Worm (Caenorhabditis elegans) whole organism, L2 larva: ENCODE data around the gene cyh-1.
A peak's percentile ranks its signal among the peaks of the same experiment; 100 is the strongest.

ENCODE experiments used
- C34F6.9 ChIP-seq: fragments of 150-350 bp; optimal IDR thresholded peaks from 2 replicates; lab custom pipeline; 2014; ENCODE audit warnings: missing biosample characterization, missing genetic modification characterization
- F13H6.1 ChIP-seq: sonication (generic microtip); optimal IDR thresholded peaks from 2 replicates; lab custom pipeline; 2016; ENCODE audit warnings: missing genetic modification characterization, missing compliant biosample characterization
- R02D3.7 ChIP-seq: fragments of 150-350 bp; optimal IDR thresholded peaks from 2 replicates; lab custom pipeline; 2014; ENCODE audit warnings: missing biosample characterization, missing genetic modification characterization
- Y55F3AM.14 ChIP-seq: fragments of 200-800 bp; sonication (Bioruptor generic); optimal IDR thresholded peaks from 2 replicates; lab custom pipeline; 2018; ENCODE audit warnings: mild to moderate bottlenecking, missing genetic modification characterization, missing compliant biosample characterization
- ZK546.5 ChIP-seq: sonication (generic microtip); optimal IDR thresholded peaks from 2 replicates; lab custom pipeline; 2017; ENCODE audit warnings: missing biosample characterization, missing genetic modification characterization
- alr-1 ChIP-seq: fragments of 150-350 bp; optimal IDR thresholded peaks from 2 replicates; lab custom pipeline; 2014; ENCODE audit warnings: missing biosample characterization, missing genetic modification characterization
- aly-2 ChIP-seq: fragments of 150-350 bp; optimal IDR thresholded peaks from 2 replicates; lab custom pipeline; 2014; ENCODE audit warnings: missing biosample characterization, missing genetic modification characterization
- ama-1 ChIP-seq: fragments of 150-350 bp; optimal IDR thresholded peaks from 2 replicates; lab custom pipeline; 2018; ENCODE audit warnings: inconsistent platforms
- blmp-1 ChIP-seq: sonication (generic microtip); optimal IDR thresholded peaks from 2 replicates; lab custom pipeline; 2017; ENCODE audit warnings: missing genetic modification characterization, mild to moderate bottlenecking, missing compliant biosample characterization, antibody characterized with exemption, moderate library complexity; ENCODE audit not compliant: insufficient read depth
- ceh-16 ChIP-seq: fragments of 150-350 bp; optimal IDR thresholded peaks from 2 replicates; lab custom pipeline; 2014; ENCODE audit warnings: missing biosample characterization, missing genetic modification characterization
- ceh-82 ChIP-seq: fragments of 150-350 bp; optimal IDR thresholded peaks from 2 replicates; lab custom pipeline; 2014; ENCODE audit warnings: missing biosample characterization, missing genetic modification characterization
- crh-2 ChIP-seq: sonication (generic microtip); optimal IDR thresholded peaks from 2 replicates; lab custom pipeline; 2017; ENCODE audit warnings: missing biosample characterization, missing genetic modification characterization
- dmd-4 ChIP-seq: sonication (generic microtip); optimal IDR thresholded peaks from 2 replicates; lab custom pipeline; 2017; ENCODE audit warnings: missing biosample characterization, missing genetic modification characterization
- egl-27 ChIP-seq: sonication (generic microtip); optimal IDR thresholded peaks from 3 replicates; lab custom pipeline; 2017; ENCODE audit warnings: missing biosample characterization, missing genetic modification reagents, missing genetic modification characterization
- elt-1 ChIP-seq: fragments of 150-350 bp; optimal IDR thresholded peaks from 2 replicates; lab custom pipeline; 2014; ENCODE audit warnings: missing biosample characterization, missing genetic modification characterization
- elt-3 ChIP-seq: sonication (generic microtip); optimal IDR thresholded peaks from 2 replicates; lab custom pipeline; 2017; ENCODE audit warnings: missing biosample characterization, missing genetic modification characterization
- fos-1 ChIP-seq: fragments of 150-350 bp; optimal IDR thresholded peaks from 2 replicates; lab custom pipeline; 2014; ENCODE audit warnings: missing biosample characterization, missing genetic modification characterization
- gmeb-1 ChIP-seq: fragments of 150-350 bp; optimal IDR thresholded peaks from 2 replicates; lab custom pipeline; 2014; ENCODE audit warnings: missing biosample characterization, missing genetic modification characterization
- lin-11 ChIP-seq: fragments of 150-350 bp; sonication (generic microtip); optimal IDR thresholded peaks from 2 replicates; lab custom pipeline; 2014; ENCODE audit warnings: missing biosample characterization, missing genetic modification characterization, inconsistent platforms, mixed read lengths
- lin-13 ChIP-seq: fragments of 150-350 bp; optimal IDR thresholded peaks from 2 replicates; lab custom pipeline; 2014; ENCODE audit warnings: missing biosample characterization, missing genetic modification reagents, missing genetic modification characterization
- lin-39 ChIP-seq: fragments of 150-350 bp; optimal IDR thresholded peaks from 2 replicates; lab custom pipeline; 2014; ENCODE audit warnings: missing biosample characterization, missing genetic modification reagents, missing genetic modification characterization
- lsy-2 ChIP-seq, 2 experiments: fragments of 150-350 bp in 1 of 2; sonication (generic microtip) in 1 of 2; optimal IDR thresholded peaks; 2 replicates each; lab custom pipeline; 2014 to 2017; ENCODE audit warnings: missing biosample characterization in 2 of 2, missing genetic modification characterization in 2 of 2
- mab-5 ChIP-seq: fragments of 150-350 bp; optimal IDR thresholded peaks from 2 replicates; lab custom pipeline; 2014; ENCODE audit warnings: missing biosample characterization, missing genetic modification characterization
- mbf-1 ChIP-seq: sonication (generic microtip); optimal IDR thresholded peaks from 2 replicates; lab custom pipeline; 2017; ENCODE audit warnings: missing biosample characterization, missing genetic modification characterization
- mdl-1 ChIP-seq, 2 experiments: fragments of 150-350 bp in 1 of 2; sonication (generic microtip) in 1 of 2; optimal IDR thresholded peaks; 2 replicates each; lab custom pipeline; 2017; ENCODE audit warnings: missing biosample characterization in 2 of 2, missing genetic modification characterization in 2 of 2
- nhr-10 ChIP-seq: sonication (generic microtip); optimal IDR thresholded peaks from 2 replicates; lab custom pipeline; 2017; ENCODE audit warnings: missing biosample characterization, missing genetic modification characterization
- nhr-11 ChIP-seq: fragments of 150-350 bp; optimal IDR thresholded peaks from 2 replicates; lab custom pipeline; 2014; ENCODE audit warnings: missing biosample characterization, missing genetic modification characterization
- nhr-12 ChIP-seq: fragments of 150-350 bp; optimal IDR thresholded peaks from 2 replicates; lab custom pipeline; 2014; ENCODE audit warnings: missing biosample characterization, missing genetic modification characterization
- nhr-129 ChIP-seq: fragments of 150-350 bp; optimal IDR thresholded peaks from 2 replicates; lab custom pipeline; 2014; ENCODE audit warnings: missing biosample characterization, missing genetic modification characterization
- nhr-21 ChIP-seq: fragments of 150-350 bp; optimal IDR thresholded peaks from 2 replicates; lab custom pipeline; 2014; ENCODE audit warnings: missing biosample characterization, missing genetic modification characterization
- nhr-23 ChIP-seq: fragments of 150-350 bp; optimal IDR thresholded peaks from 2 replicates; lab custom pipeline; 2014; ENCODE audit warnings: missing biosample characterization, missing genetic modification reagents, missing genetic modification characterization
- nhr-237 ChIP-seq: fragments of 150-350 bp; optimal IDR thresholded peaks from 2 replicates; lab custom pipeline; 2014; ENCODE audit warnings: missing biosample characterization, missing genetic modification characterization
- nhr-25 ChIP-seq: fragments of 150-350 bp; sonication (generic microtip); optimal IDR thresholded peaks from 3 replicates; lab custom pipeline; 2014; ENCODE audit warnings: missing biosample characterization, missing genetic modification characterization
- nhr-6 ChIP-seq: fragments of 150-350 bp; optimal IDR thresholded peaks from 2 replicates; lab custom pipeline; 2014; ENCODE audit warnings: missing biosample characterization, missing genetic modification characterization
- nhr-77 ChIP-seq: fragments of 150-350 bp; optimal IDR thresholded peaks from 2 replicates; lab custom pipeline; 2014; ENCODE audit warnings: missing biosample characterization, missing genetic modification characterization
- peb-1 ChIP-seq: fragments of 150-350 bp; optimal IDR thresholded peaks from 2 replicates; lab custom pipeline; 2014; ENCODE audit warnings: missing biosample characterization, missing genetic modification characterization
- sem-4 ChIP-seq: fragments of 150-350 bp; optimal IDR thresholded peaks from 2 replicates; lab custom pipeline; 2014; ENCODE audit warnings: missing biosample characterization, missing genetic modification reagents, missing genetic modification characterization
- skn-1 ChIP-seq: sonication (generic microtip); optimal IDR thresholded peaks from 2 replicates; lab custom pipeline; 2017; ENCODE audit warnings: missing biosample characterization, missing genetic modification characterization
- sma-3 ChIP-seq: sonication (generic microtip); optimal IDR thresholded peaks from 2 replicates; lab custom pipeline; 2016; ENCODE audit warnings: missing genetic modification reagents, missing genetic modification characterization, missing compliant biosample characterization
- sma-9 ChIP-seq, 2 experiments: fragments of 150-350 bp in 1 of 2; sonication (generic microtip) in 1 of 2; optimal IDR thresholded peaks; 2 replicates each; lab custom pipeline; 2014 to 2016; ENCODE audit warnings: missing genetic modification characterization in 2 of 2, mild to moderate bottlenecking in 1 of 2, missing biosample characterization in 1 of 2, missing compliant biosample characterization in 1 of 2, missing genetic modification reagents in 1 of 2, moderate library complexity in 1 of 2
- snpc-4 ChIP-seq: fragments of 150-350 bp; optimal IDR thresholded peaks from 2 replicates; lab custom pipeline; 2014; ENCODE audit warnings: missing biosample characterization, missing genetic modification characterization
- unc-39 ChIP-seq: fragments of 150-350 bp; optimal IDR thresholded peaks from 2 replicates; lab custom pipeline; 2014; ENCODE audit warnings: missing biosample characterization, missing genetic modification characterization
- unc-55 ChIP-seq: fragments of 150-350 bp; sonication (generic microtip); optimal IDR thresholded peaks from 3 replicates; lab custom pipeline; 2014; ENCODE audit warnings: missing biosample characterization, missing genetic modification reagents, missing genetic modification characterization
- unc-62 ChIP-seq: fragments of 150-350 bp; optimal IDR thresholded peaks from 2 replicates; lab custom pipeline; 2014; ENCODE audit warnings: missing biosample characterization, missing genetic modification reagents, missing genetic modification characterization
- zag-1 ChIP-seq: fragments of 150-350 bp; optimal IDR thresholded peaks from 2 replicates; lab custom pipeline; 2014; ENCODE audit warnings: missing biosample characterization, missing genetic modification characterization
- ztf-1 ChIP-seq: fragments of 200-800 bp; sonication (Bioruptor generic); conservative IDR thresholded peaks from 2 replicates; pipeline ENCODE4 v1.3.6; 2022; ENCODE audit warnings: missing genetic modification characterization, missing compliant biosample characterization
- ztf-11 ChIP-seq: sonication (generic microtip); optimal IDR thresholded peaks from 2 replicates; lab custom pipeline; 2017; ENCODE audit warnings: missing biosample characterization, missing genetic modification characterization
- ztf-4 ChIP-seq: fragments of 150-350 bp; optimal IDR thresholded peaks from 2 replicates; lab custom pipeline; 2014; ENCODE audit warnings: missing biosample characterization, missing genetic modification characterization

The cyh-1 gene

ce11 chrII:3502011-3502410 is 2.8 kb upstream of the cyh-1 start:
- TF ChIP-seq nhr-25 = no peak
- no peak for TF ChIP-seq ama-1
- no peak for TF ChIP-seq lin-39
- no peak for TF ChIP-seq lin-11 (tag; lab: Kevin White, UChicago)
- no peak for TF ChIP-seq alr-1 (tag; lab: Kevin White, UChicago)
- no peak for TF ChIP-seq egl-27 (tag; lab: Kevin White, UChicago)
- no peak for TF ChIP-seq nhr-12 (tag; lab: Kevin White, UChicago)
- no peak for TF ChIP-seq ztf-1
- TF ChIP-seq Y55F3AM.14 = no peak
- TF ChIP-seq elt-3 (tag; lab: Kevin White, UChicago) = no peak
- no peak for TF ChIP-seq mab-5 (tag; lab: Kevin White, UChicago)

DNA sequence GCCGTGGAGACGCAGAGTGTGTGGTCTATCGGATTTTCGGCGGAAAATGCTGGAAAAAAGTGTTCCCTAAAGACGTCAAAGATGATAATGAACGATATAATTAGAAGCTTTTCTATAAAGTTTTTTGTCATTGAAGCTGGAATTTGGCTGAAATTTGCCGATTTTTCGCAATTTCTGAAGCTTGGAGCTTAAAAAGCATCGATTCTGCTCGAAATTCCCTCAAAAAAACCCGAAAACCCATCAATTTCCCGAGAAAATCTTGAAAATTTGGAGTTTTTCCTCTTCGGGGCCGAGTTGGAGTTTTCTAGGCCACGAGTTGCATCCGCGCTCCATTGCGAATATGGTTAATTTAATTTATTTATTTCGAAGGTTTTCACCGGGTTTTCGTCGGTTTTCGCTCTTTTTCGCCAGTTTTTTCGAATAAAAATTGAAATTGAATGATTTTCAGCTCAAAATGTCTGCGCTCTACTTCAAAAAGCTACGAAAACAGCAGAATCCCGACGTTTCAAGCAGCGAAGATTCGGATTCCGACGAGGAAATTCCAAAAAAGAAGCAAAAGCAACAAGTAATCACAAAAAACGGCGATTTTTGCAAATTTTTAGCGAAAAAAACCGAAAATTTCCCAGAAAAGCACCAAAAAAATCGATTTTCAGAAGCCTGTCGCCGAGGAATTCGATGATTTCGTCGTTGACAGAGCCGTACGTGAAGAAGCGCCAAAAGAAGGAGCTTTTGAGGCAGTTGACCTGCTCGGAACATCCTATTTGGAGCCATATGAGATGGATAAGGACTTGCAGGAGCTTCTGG is 2.1 kb upstream of the cyh-1 start, which contains the start of the genes col-71 and Y49F6B.2:
TSS of gene col-71 (minus strand) at position 51 of the 804 bp plus-strand sequence.
TSS of gene Y49F6B.2 (plus strand) at position 449 of the 804 bp plus-strand sequence.
- TF ChIP-seq ceh-16 (tag; lab: Kevin White, UChicago) (no peak), unc-62 (no peak), blmp-1 (no peak), gmeb-1 (tag; lab: Kevin White, UChicago) (peak; percentile 71), lin-11 (tag; lab: Kevin White, UChicago) (peak; percentile 12), mbf-1 (tag; lab: Kevin White, UChicago) (no peak), C34F6.9 (tag; lab: Kevin White, UChicago) (peak; percentile 91), fos-1 (tag; lab: Kevin White, UChicago) (peak; percentile 26), crh-2 (peak; percentile 73), ama-1 (no peak), egl-27 (tag; lab: Kevin White, UChicago) (no peak), nhr-129 (tag; lab: Kevin White, UChicago) (peak; percentile 46), mdl-1 (tag; optimal IDR thresholded peaks at IDR 0.05; lab: Kevin White, UChicago) (no peak), lin-13 (peak; percentile 78), lsy-2 (tag; optimal IDR thresholded peaks at IDR 0.05; lab: Kevin White, UChicago) (peak; percentile 84 to 88), nhr-77 (tag; lab: Kevin White, UChicago) (no peak), ztf-11 (tag; lab: Kevin White, UChicago) (no peak), dmd-4 (no peak), sma-9 (GFP tag; optimal IDR thresholded peaks at IDR 0.05; lab: Kevin White, UChicago) (no peak), sma-9 (tag; optimal IDR thresholded peaks at IDR 0.05; lab: Kevin White, UChicago) (no peak), nhr-21 (tag; lab: Kevin White, UChicago) (peak; percentile 36), nhr-10 (tag; lab: Kevin White, UChicago) (no peak), elt-3 (tag; lab: Kevin White, UChicago) (no peak), elt-1 (tag; lab: Kevin White, UChicago) (no peak), alr-1 (tag; lab: Kevin White, UChicago) (no peak), unc-39 (no peak), ztf-1 (no peak), ZK546.5 (tag; lab: Kevin White, UChicago) (no peak), sma-3 (GFP tag; lab: Kevin White, UChicago) (peak; percentile 77), nhr-23 (no peak), nhr-6 (tag; lab: Kevin White, UChicago) (peak; percentile 46), nhr-11 (tag; lab: Kevin White, UChicago) (no peak), lin-39 (no peak), unc-55 (GFP tag; lab: Kevin White, UChicago) (peak; percentile 86), nhr-237 (tag; lab: Kevin White, UChicago) (no peak), mab-5 (tag; lab: Kevin White, UChicago) (peak; percentile 51), R02D3.7 (peak; percentile 19), snpc-4 (tag; lab: Kevin White, UChicago) (peak; percentile 23), nhr-25 (peak; percentile 56), ztf-4 (no peak), aly-2 (tag; lab: Kevin White, UChicago) (no peak), Y55F3AM.14 (peak; percentile 25), sem-4 (tag; lab: Kevin White, UChicago) (peak; percentile 47), F13H6.1 (tag; lab: Kevin White, UChicago) (peak; percentile 74), nhr-12 (tag; lab: Kevin White, UChicago) (no peak), ceh-82 (tag; lab: Kevin White, UChicago) (no peak), skn-1 (tag; lab: Kevin White, UChicago) (no peak), zag-1 (tag; lab: Kevin White, UChicago) (peak; percentile 33), peb-1 (tag; lab: Kevin White, UChicago) (no peak)
